Fruit fly (Drosophila melanogaster): ENCODE data around the gene GCC88.

dm6 chr3R:11230392-11230791, at the start of gene GCC88:
- TF ChIP-seq CG1620 (GFP tag; optimal IDR thresholded peaks at IDR 0.05), result no peak
- no peak for TF ChIP-seq kay (GFP tag; ENCODE audit: borderline replicate concordance)
- TF ChIP-seq CG12768 (GFP tag; optimal IDR thresholded peaks at IDR 0.05), result no peak
- TF ChIP-seq CG7101 (tag; optimal IDR thresholded peaks at IDR 0.05), result no peak
- no peak for TF ChIP-seq Crg-1 (GFP tag; optimal IDR thresholded peaks at IDR 0.05)
- TF ChIP-seq pad (GFP tag; optimal IDR thresholded peaks at IDR 0.05), result no peak
- no peak for TF ChIP-seq ovo (GFP tag; optimal IDR thresholded peaks at IDR 0.05)
- TF ChIP-seq CG7045 (GFP tag; optimal IDR thresholded peaks at IDR 0.05), result no peak
- no peak for TF ChIP-seq CG11617 (GFP tag; optimal IDR thresholded peaks at IDR 0.05)
- no peak for TF ChIP-seq Mnt (GFP tag; optimal IDR thresholded peaks at IDR 0.05)

All from whole organism, adult.